Worm (Caenorhabditis elegans): Measurements from ENCODE around the gene vha-20.

DNA sequence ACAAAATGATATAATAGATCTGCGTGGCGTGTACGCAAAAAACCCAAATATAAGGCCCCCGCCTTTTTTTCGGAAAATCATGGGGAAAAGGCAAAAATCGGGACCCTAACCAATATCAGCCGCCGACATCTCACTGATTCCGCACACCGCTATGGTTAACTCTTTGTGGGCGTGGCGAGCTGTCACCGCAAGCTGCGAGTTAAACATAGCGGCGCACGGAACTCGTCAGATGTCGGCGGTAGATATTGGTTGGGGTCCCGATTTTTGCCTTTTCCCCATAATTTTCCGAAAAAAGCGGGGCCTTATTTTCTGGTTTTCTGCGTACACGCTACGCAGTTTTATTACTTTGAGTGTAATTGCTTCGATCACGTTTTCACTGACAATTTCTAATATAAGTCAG lies 45.5 kb downstream of the vha-20 start:
- TF ChIP-seq ama-1 (optimal IDR thresholded peaks at IDR 0.05) (no peak), hlh-13 (GFP tag; optimal IDR thresholded peaks at IDR 0.05) (no peak), pqm-1 (tag; optimal IDR thresholded peaks at IDR 0.05) (no peak), F13H6.1 (tag; optimal IDR thresholded peaks at IDR 0.05) (no peak), fkh-10 (GFP tag; optimal IDR thresholded peaks at IDR 0.05) (no peak), ceh-9 (tag; optimal IDR thresholded peaks at IDR 0.05) (no peak), nhr-11 (tag; optimal IDR thresholded peaks at IDR 0.05) (no peak), pha-4 (tag; optimal IDR thresholded peaks at IDR 0.05) (no peak)

Data from whole organism, late embryonic.